Fruit fly (Drosophila melanogaster): ENCODE results near the gene ATPsynE.

The ATPsynE gene

DNA sequence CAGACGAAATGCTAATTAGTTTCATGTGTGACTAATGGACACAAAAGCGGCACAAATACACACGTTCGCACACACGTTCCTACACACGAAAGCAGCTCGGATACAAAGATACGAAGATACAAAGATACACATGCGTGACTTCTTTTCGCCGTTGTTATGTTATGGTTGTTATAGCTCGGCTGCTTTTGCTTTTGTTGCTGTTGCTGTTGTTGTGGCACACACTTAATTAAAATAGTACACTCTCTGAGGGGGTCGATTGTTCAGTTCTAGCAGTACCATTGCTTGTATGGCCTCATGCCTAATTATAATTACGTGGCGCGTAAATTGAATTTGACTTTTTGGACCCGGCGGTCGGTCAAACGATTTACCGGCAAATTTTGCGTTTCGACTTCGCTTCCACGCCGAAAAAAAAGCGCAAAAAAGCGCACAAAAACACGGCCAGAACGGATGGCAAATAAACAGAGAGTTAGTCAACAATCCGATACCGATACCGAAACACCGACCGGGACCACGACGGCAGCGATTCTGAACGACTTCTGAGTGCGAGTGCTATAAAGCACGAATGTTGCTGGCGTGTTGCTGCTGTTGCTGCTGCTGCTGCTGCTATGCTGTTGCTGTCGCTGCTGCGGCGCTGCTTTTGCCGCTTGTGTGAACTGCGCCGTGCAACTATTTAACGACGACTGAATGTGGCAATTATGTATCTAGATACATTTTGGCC, 42.9 kb downstream of the ATPsynE start (continued):
- TF ChIP-seq CG12236 (GFP tag; optimal IDR thresholded peaks at IDR 0.05) (no peak), CG7987 (GFP tag; optimal IDR thresholded peaks at IDR 0.05) (no peak), Nf-YC (tag; optimal IDR thresholded peaks at IDR 0.05) (no peak), Hand (GFP tag; optimal IDR thresholded peaks at IDR 0.05) (no peak), Spps (tag; optimal IDR thresholded peaks at IDR 0.05) (no peak), CG30403 (GFP tag; optimal IDR thresholded peaks at IDR 0.05) (no peak), Awh (GFP tag; IDR thresholded peaks at IDR 0.05) (no peak; the same call in 1 of the 2 replicates), Sry-β (GFP tag; optimal IDR thresholded peaks at IDR 0.05) (no peak), Atf6 (GFP tag; IDR thresholded peaks at IDR 0.05) (peak; percentile 48), scrt (GFP tag; optimal IDR thresholded peaks at IDR 0.05) (peak; percentile 24), Dip3 (GFP tag; optimal IDR thresholded peaks at IDR 0.05) (no peak), CG13775 (GFP tag; optimal IDR thresholded peaks at IDR 0.05) (no peak), Ptx1 (GFP tag; IDR thresholded peaks at IDR 0.05) (no peak), CG4707 (GFP tag; optimal IDR thresholded peaks at IDR 0.05) (no peak)

DNA sequence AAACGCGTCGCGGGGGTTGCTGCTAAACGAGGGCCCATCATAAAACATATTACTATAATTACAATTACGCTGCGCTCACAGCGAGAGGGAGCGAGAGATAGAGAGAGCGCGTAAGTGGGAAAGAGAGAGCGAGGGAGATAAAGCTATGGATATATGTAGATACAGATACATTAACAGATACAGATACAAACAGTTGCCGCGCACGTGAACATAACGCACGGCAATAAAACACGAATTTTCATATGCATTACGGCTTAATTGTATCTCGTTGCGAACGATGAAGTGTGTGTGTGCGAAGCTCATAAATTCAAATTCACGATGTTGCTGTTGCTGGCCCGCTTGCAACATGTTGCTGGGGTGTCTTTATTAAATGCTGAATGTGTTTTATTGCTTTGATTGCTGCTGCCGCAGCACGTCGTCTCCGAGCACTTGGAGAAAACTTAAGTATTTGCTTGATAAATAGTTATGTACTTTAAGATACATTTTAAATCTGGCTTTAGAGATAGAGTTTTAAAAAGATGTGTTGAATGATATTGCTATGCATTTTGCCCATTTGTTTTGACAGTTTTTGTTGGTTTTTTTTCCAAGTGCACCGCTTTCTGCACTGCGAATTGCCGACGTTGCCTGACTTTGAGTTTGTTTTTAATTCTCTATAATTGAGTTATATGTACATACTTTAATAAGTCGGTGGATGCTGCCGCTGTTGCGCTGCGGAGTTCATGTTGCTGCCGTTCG, 43.6 kb downstream of the ATPsynE start:
- TF ChIP-seq Hmr (GFP tag; optimal IDR thresholded peaks at IDR 0.05) (peak; percentile 84), C15 (GFP tag; IDR thresholded peaks at IDR 0.05) (peak; percentile 22; the same call in 1 of the 3 replicates), CG13624 (GFP tag; optimal IDR thresholded peaks at IDR 0.05) (peak; percentile 60), CG13424 (tag; optimal IDR thresholded peaks at IDR 0.05) (peak; percentile 79), ind (GFP tag; optimal IDR thresholded peaks at IDR 0.05) (peak; percentile 79), CG17186 (GFP tag; optimal IDR thresholded peaks at IDR 0.05) (peak; percentile 1), CG42726 (GFP tag; IDR thresholded peaks at IDR 0.05; ENCODE audit: partially characterized antibody) (no peak), Nf-YA (GFP tag; IDR thresholded peaks at IDR 0.05) (0 out of 2 replicates have a peak, but pooled peaks have one; percentile 35), CG43689 (GFP tag; IDR thresholded peaks at IDR 0.05) (peak; percentile 69), TFAM (GFP tag; optimal IDR thresholded peaks at IDR 0.05) (no peak), ro (GFP tag; IDR thresholded peaks at IDR 0.05) (peak; percentile 25; the same call in 1 of the 2 replicates), gro (GFP tag; optimal IDR thresholded peaks at IDR 0.05) (peak; percentile 44), H15 (GFP tag; IDR thresholded peaks at IDR 0.05) (peak; percentile 78), Deaf1 (tag; optimal IDR thresholded peaks at IDR 0.05) (no peak), zf30C (GFP tag; optimal IDR thresholded peaks at IDR 0.05) (no peak), CG14860 (GFP tag; IDR thresholded peaks at IDR 0.05; ENCODE audit: partially characterized antibody) (no peak), Xbp1 (GFP tag; optimal IDR thresholded peaks at IDR 0.05) (peak; percentile 84), pfk (GFP tag; optimal IDR thresholded peaks at IDR 0.05) (no peak), CG1529 (GFP tag; optimal IDR thresholded peaks at IDR 0.05) (peak; percentile 52), wdn (GFP tag; IDR thresholded peaks at IDR 0.05) (peak; percentile 51; the same call in 1 of the 2 replicates), cg (GFP tag; optimal IDR thresholded peaks at IDR 0.05) (peak; percentile 73), CG32767 (GFP tag; IDR thresholded peaks at IDR 0.05) (peak; percentile 75), CG2120 (GFP tag; optimal IDR thresholded peaks at IDR 0.05) (peak; percentile 85), gcm (GFP tag; optimal IDR thresholded peaks at IDR 0.05) (peak; percentile 28), CG8388 (GFP tag; optimal IDR thresholded peaks at IDR 0.05) (peak; percentile 78), CG2129 (GFP tag; IDR thresholded peaks at IDR 0.05; ENCODE audit: partially characterized antibody) (no peak), Mrtf (GFP tag; IDR thresholded peaks at IDR 0.05) (peak; percentile 80), jigr1 (GFP tag; IDR thresholded peaks at IDR 0.05) (peak; percentile 65; the same call in 1 of the 3 replicates), Nf-YB (GFP tag; optimal IDR thresholded peaks at IDR 0.05) (no peak), D19A (tag; optimal IDR thresholded peaks at IDR 0.05) (peak; percentile 38), CG6683 (GFP tag; optimal IDR thresholded peaks at IDR 0.05) (peak; percentile 31), CG13287 (GFP tag; IDR thresholded peaks at IDR 0.05; ENCODE audit: partially characterized antibody) (no peak), CG15073 (GFP tag; optimal IDR thresholded peaks at IDR 0.05) (no peak)
